Fruit fly (Drosophila melanogaster): ENCODE data around the gene CG9044.

- TF ChIP-seq Myc (optimal IDR thresholded peaks at IDR 0.05), result no peak
- TF ChIP-seq insv (optimal IDR thresholded peaks at IDR 0.05), result no peak
- no peak for TF ChIP-seq psq (optimal IDR thresholded peaks at IDR 0.05)
Measured at dm6 chr2L:5977070-5977728, 27.9 kb downstream of the CG9044 start.
